Worm (Caenorhabditis elegans) whole organism, L1 larva: ENCODE data around the gene sri-29.

Source experiments
- ama-1 ChIP-seq: fragments of 150-350 bp; optimal IDR thresholded peaks from 2 replicates; lab custom pipeline; 2014
- nhr-77 ChIP-seq: fragments of 150-350 bp; optimal IDR thresholded peaks from 2 replicates; lab custom pipeline; 2014; ENCODE audit warnings: missing biosample characterization, missing genetic modification characterization
- pag-3 ChIP-seq: sonication (generic microtip); optimal IDR thresholded peaks from 2 replicates; lab custom pipeline; 2017; ENCODE audit warnings: missing genetic modification characterization, mild to moderate bottlenecking, missing compliant biosample characterization, antibody characterized with exemption, borderline replicate concordance; ENCODE audit not compliant: insufficient read depth
- skn-1 ChIP-seq: fragments of 150-350 bp; optimal IDR thresholded peaks from 2 replicates; lab custom pipeline; 2014; ENCODE audit warnings: missing biosample characterization, missing genetic modification characterization

DNA sequence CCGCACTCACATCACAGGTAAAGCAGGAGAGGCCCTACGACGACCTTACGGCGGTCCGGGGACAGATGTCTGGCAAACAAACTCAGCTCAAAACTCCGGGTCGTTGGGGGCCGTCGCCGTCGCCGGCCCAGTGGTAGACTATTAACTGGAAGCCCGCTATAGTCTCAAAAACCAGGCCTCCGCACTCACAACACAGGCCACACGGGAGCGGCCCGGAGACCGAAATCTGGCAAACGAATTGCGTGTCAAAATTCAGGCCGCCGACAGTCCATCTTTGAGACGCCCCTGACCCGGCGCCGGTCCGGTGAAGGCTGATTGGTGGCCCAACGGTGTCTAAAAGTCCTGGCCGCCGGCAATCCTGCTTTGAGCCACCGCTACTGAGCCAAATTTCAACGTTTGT lies 1.3 kb downstream of the sri-29 start:
- TF ChIP-seq pag-3, result no peak
- no peak for TF ChIP-seq ama-1
- no peak for TF ChIP-seq nhr-77 (tag; lab: Kevin White, UChicago)
- no peak for TF ChIP-seq skn-1 (tag; lab: Kevin White, UChicago)
